Worm (Caenorhabditis elegans) whole organism, L1 larva: ENCODE data around the gene frpr-14.

Experiments
- C04F5.9 ChIP-seq: sonication (generic microtip); optimal IDR thresholded peaks from 2 replicates; lab custom pipeline; 2016; ENCODE audit warnings: missing genetic modification characterization, missing compliant biosample characterization
- C16A3.4 ChIP-seq: fragments of 150-350 bp; optimal IDR thresholded peaks from 2 replicates; lab custom pipeline; 2014; ENCODE audit warnings: missing biosample characterization, missing genetic modification characterization
- F16B12.6 ChIP-seq: fragments of 150-350 bp; optimal IDR thresholded peaks from 2 replicates; lab custom pipeline; 2014; ENCODE audit warnings: missing biosample characterization, missing genetic modification characterization
- aha-1 ChIP-seq: fragments of 150-350 bp; optimal IDR thresholded peaks from 2 replicates; lab custom pipeline; 2014; ENCODE audit warnings: missing biosample characterization, missing genetic modification characterization
- blmp-1 ChIP-seq: fragments of 150-350 bp; optimal IDR thresholded peaks from 2 replicates; lab custom pipeline; 2014; ENCODE audit warnings: missing biosample characterization, missing genetic modification characterization
- ceh-63 ChIP-seq: fragments of 200-800 bp; sonication (Bioruptor generic); optimal IDR thresholded peaks from 2 replicates; lab custom pipeline; 2018; ENCODE audit warnings: mild to moderate bottlenecking, missing genetic modification characterization, missing compliant biosample characterization
- ceh-8 ChIP-seq: fragments of 200-800 bp; sonication (Bioruptor generic); optimal IDR thresholded peaks from 2 replicates; lab custom pipeline; 2018; ENCODE audit warnings: mild to moderate bottlenecking, missing genetic modification characterization, moderate library complexity, missing compliant biosample characterization
- ceh-82 ChIP-seq, 3 experiments: fragments of 150-350 bp in 1 of 3; sonication (generic microtip) in 2 of 3; optimal IDR thresholded peaks; 2 replicates each; lab custom pipeline; 2014 to 2017; ENCODE audit warnings: missing biosample characterization in 3 of 3, missing genetic modification characterization in 3 of 3
- ceh-88 ChIP-seq: fragments of 200-800 bp; sonication (Bioruptor generic); IDR thresholded peaks from 2 replicates; pipeline ENCODE4 v1.3.6; 2022; ENCODE audit warnings: missing genetic modification characterization, missing compliant biosample characterization
- dpl-1 ChIP-seq, 3 experiments: fragments of 150-350 bp in 2 of 3; sonication (generic microtip) in 1 of 3; optimal IDR thresholded peaks; 2 replicates each; lab custom pipeline; 2014 to 2017; ENCODE audit warnings: missing biosample characterization in 3 of 3, missing genetic modification characterization in 3 of 3, missing genetic modification reagents in 3 of 3
- dsc-1 ChIP-seq: sonication (generic microtip); optimal IDR thresholded peaks from 2 replicates; lab custom pipeline; 2016; ENCODE audit warnings: mild to moderate bottlenecking, missing genetic modification characterization, missing compliant biosample characterization
- efl-1 ChIP-seq, 4 experiments: fragments of 150-350 bp; optimal IDR thresholded peaks in 3 of 4; peaks in 1 of 4; 1 replicate in 1 of 4; 2 replicates in 3 of 4; lab custom pipeline; 2014; ENCODE audit warnings: missing biosample characterization in 2 of 4, missing genetic modification characterization in 2 of 4, missing genetic modification reagents in 2 of 4
- efl-3 ChIP-seq: fragments of 200-800 bp; sonication (Bioruptor generic); optimal IDR thresholded peaks from 2 replicates; lab custom pipeline; 2018; ENCODE audit warnings: mild to moderate bottlenecking, missing genetic modification characterization, missing compliant biosample characterization
- egl-13 ChIP-seq: sonication (generic microtip); optimal IDR thresholded peaks from 2 replicates; lab custom pipeline; 2016; ENCODE audit warnings: missing genotype, missing genetic modification reagents, missing genetic modification characterization, missing compliant biosample characterization
- egl-27 ChIP-seq, 2 experiments: fragments of 150-350 bp in 1 of 2; sonication (generic microtip); optimal IDR thresholded peaks; 3 replicates each; lab custom pipeline; 2017 to 2018; ENCODE audit warnings: missing biosample characterization in 2 of 2, missing genetic modification characterization in 2 of 2, missing genetic modification reagents in 2 of 2
- ets-5 ChIP-seq: fragments of 200-800 bp; sonication (Bioruptor generic); IDR thresholded peaks from 2 replicates; pipeline ENCODE4 v1.3.6; 2022; ENCODE audit warnings: missing genetic modification characterization, missing compliant biosample characterization
- fkh-8 ChIP-seq: sonication (generic microtip); optimal IDR thresholded peaks from 2 replicates; lab custom pipeline; 2016; ENCODE audit warnings: mild to moderate bottlenecking, missing genetic modification characterization, missing compliant biosample characterization
- fos-1 ChIP-seq: fragments of 150-350 bp; optimal IDR thresholded peaks from 2 replicates; lab custom pipeline; 2014; ENCODE audit warnings: missing biosample characterization, missing genetic modification characterization
- hlh-17 ChIP-seq: fragments of 200-800 bp; sonication (Bioruptor generic); optimal IDR thresholded peaks from 2 replicates; lab custom pipeline; 2018; ENCODE audit warnings: missing genetic modification characterization, mild to moderate bottlenecking, missing compliant biosample characterization, moderate library complexity, borderline replicate concordance
- hpl-2 ChIP-seq: fragments of 150-350 bp; optimal IDR thresholded peaks from 2 replicates; lab custom pipeline; 2014; ENCODE audit warnings: missing biosample characterization, missing genetic modification reagents, missing genetic modification characterization
- irx-1 ChIP-seq: sonication (generic microtip); optimal IDR thresholded peaks from 2 replicates; lab custom pipeline; 2016; ENCODE audit warnings: missing genetic modification characterization, missing compliant biosample characterization
- isw-1 ChIP-seq: fragments of 200-800 bp; sonication (Bioruptor generic); IDR thresholded peaks from 2 replicates; pipeline ENCODE4 v1.3.6; 2022; ENCODE audit warnings: missing genetic modification characterization, missing compliant biosample characterization
- lin-13 ChIP-seq: fragments of 150-350 bp; optimal IDR thresholded peaks from 2 replicates; lab custom pipeline; 2014; ENCODE audit warnings: missing biosample characterization, missing genetic modification reagents, missing genetic modification characterization
- lin-15B ChIP-seq: fragments of 150-350 bp; sonication (generic microtip); optimal IDR thresholded peaks from 3 replicates; lab custom pipeline; 2014; ENCODE audit warnings: missing biosample characterization, missing genetic modification characterization
- lin-35 ChIP-seq, 2 experiments: fragments of 150-350 bp; optimal IDR thresholded peaks; 2 replicates each; lab custom pipeline; 2014; ENCODE audit warnings: missing biosample characterization in 2 of 2, missing genetic modification characterization in 2 of 2, missing genetic modification reagents in 2 of 2
- lin-39 ChIP-seq: fragments of 150-350 bp; optimal IDR thresholded peaks from 2 replicates; lab custom pipeline; 2014; ENCODE audit warnings: missing biosample characterization, missing genetic modification reagents, missing genetic modification characterization
- lir-3 ChIP-seq: sonication (generic microtip); optimal IDR thresholded peaks from 2 replicates; lab custom pipeline; 2016; ENCODE audit warnings: mild to moderate bottlenecking, missing genetic modification characterization, moderate library complexity, missing compliant biosample characterization; ENCODE audit not compliant: poor library complexity
- mab-9 ChIP-seq: fragments of 200-800 bp; sonication (Bioruptor generic); IDR thresholded peaks from 2 replicates; pipeline ENCODE4 v1.3.6; 2022; ENCODE audit warnings: missing genetic modification reagents, missing genetic modification characterization, missing compliant biosample characterization
- mep-1 ChIP-seq: fragments of 150-350 bp; optimal IDR thresholded peaks from 2 replicates; lab custom pipeline; 2014; ENCODE audit warnings: missing biosample characterization, missing genetic modification characterization
- nhr-237 ChIP-seq: fragments of 150-350 bp; optimal IDR thresholded peaks from 2 replicates; lab custom pipeline; 2014; ENCODE audit warnings: missing biosample characterization, missing genetic modification characterization
- nhr-28 ChIP-seq: fragments of 150-350 bp; optimal IDR thresholded peaks from 2 replicates; lab custom pipeline; 2014; ENCODE audit warnings: missing biosample characterization, missing genetic modification characterization
- nhr-47 ChIP-seq: sonication (generic microtip); optimal IDR thresholded peaks from 2 replicates; lab custom pipeline; 2016; ENCODE audit warnings: mild to moderate bottlenecking, missing genetic modification characterization, moderate library complexity, missing compliant biosample characterization
- nhr-71 ChIP-seq: sonication (generic microtip); optimal IDR thresholded peaks from 2 replicates; lab custom pipeline; 2016; ENCODE audit warnings: mild to moderate bottlenecking, missing genetic modification characterization, moderate library complexity, missing compliant biosample characterization
- nhr-76 ChIP-seq: sonication (generic microtip); optimal IDR thresholded peaks from 2 replicates; lab custom pipeline; 2017; ENCODE audit warnings: missing biosample characterization, missing genetic modification characterization
- nhr-77 ChIP-seq: fragments of 150-350 bp; optimal IDR thresholded peaks from 2 replicates; lab custom pipeline; 2014; ENCODE audit warnings: missing biosample characterization, missing genetic modification characterization
- nhr-90 ChIP-seq: sonication (generic microtip); optimal IDR thresholded peaks from 2 replicates; lab custom pipeline; 2016; ENCODE audit warnings: mild to moderate bottlenecking, missing genetic modification characterization, missing compliant biosample characterization; ENCODE audit not compliant: poor library complexity
- pag-3 ChIP-seq: sonication (generic microtip); optimal IDR thresholded peaks from 2 replicates; lab custom pipeline; 2017; ENCODE audit warnings: missing genetic modification characterization, mild to moderate bottlenecking, missing compliant biosample characterization, antibody characterized with exemption, borderline replicate concordance; ENCODE audit not compliant: insufficient read depth
- pax-3 ChIP-seq: fragments of 200-800 bp; sonication (Bioruptor generic); optimal IDR thresholded peaks from 2 replicates; lab custom pipeline; 2018; ENCODE audit warnings: mild to moderate bottlenecking, missing genetic modification characterization, moderate library complexity, missing compliant biosample characterization
- pqm-1 ChIP-seq: sonication (generic microtip); optimal IDR thresholded peaks from 3 replicates; lab custom pipeline; 2017; ENCODE audit warnings: missing biosample characterization, missing genetic modification characterization
- rnt-1 ChIP-seq: sonication (generic microtip); optimal IDR thresholded peaks from 2 replicates; lab custom pipeline; 2016; ENCODE audit warnings: mild to moderate bottlenecking, missing genetic modification characterization, moderate library complexity, missing compliant biosample characterization
- skn-1 ChIP-seq: fragments of 150-350 bp; optimal IDR thresholded peaks from 2 replicates; lab custom pipeline; 2014; ENCODE audit warnings: missing biosample characterization, missing genetic modification characterization
- snpc-4 ChIP-seq: fragments of 150-350 bp; optimal IDR thresholded peaks from 2 replicates; lab custom pipeline; 2014; ENCODE audit warnings: missing biosample characterization, missing genetic modification characterization
- snu-23 ChIP-seq: sonication (generic microtip); optimal IDR thresholded peaks from 2 replicates; lab custom pipeline; 2016; ENCODE audit warnings: missing genetic modification characterization, missing compliant biosample characterization
- sptf-1 ChIP-seq: fragments of 150-350 bp; optimal IDR thresholded peaks from 2 replicates; lab custom pipeline; 2014; ENCODE audit warnings: missing biosample characterization, missing genetic modification characterization
- sup-37 ChIP-seq: fragments of 200-800 bp; sonication (Bioruptor generic); optimal IDR thresholded peaks from 2 replicates; lab custom pipeline; 2018; ENCODE audit warnings: mild to moderate bottlenecking, missing genetic modification characterization, missing compliant biosample characterization
- tbx-2 ChIP-seq: sonication (generic microtip); optimal IDR thresholded peaks from 2 replicates; lab custom pipeline; 2016; ENCODE audit warnings: missing genetic modification characterization, missing compliant biosample characterization
- tlp-1 ChIP-seq: fragments of 150-350 bp; optimal IDR thresholded peaks from 2 replicates; lab custom pipeline; 2014; ENCODE audit warnings: missing biosample characterization, missing genetic modification characterization
- unc-130 ChIP-seq: fragments of 150-350 bp; optimal IDR thresholded peaks from 2 replicates; lab custom pipeline; 2017; ENCODE audit warnings: missing biosample characterization, missing genetic modification characterization, inconsistent platforms
- unc-30 ChIP-seq: sonication (generic microtip); optimal IDR thresholded peaks from 2 replicates; lab custom pipeline; 2017; ENCODE audit warnings: missing biosample characterization, missing genetic modification characterization
- unc-86 ChIP-seq: sonication (generic microtip); optimal IDR thresholded peaks from 2 replicates; lab custom pipeline; 2016; ENCODE audit warnings: missing genetic modification characterization, missing compliant biosample characterization
- xbp-1 ChIP-seq: sonication (generic microtip); optimal IDR thresholded peaks from 2 replicates; lab custom pipeline; 2016; ENCODE audit warnings: missing genetic modification characterization, missing compliant biosample characterization
- zag-1 ChIP-seq: fragments of 150-350 bp; optimal IDR thresholded peaks from 2 replicates; lab custom pipeline; 2014; ENCODE audit warnings: missing biosample characterization, missing genetic modification characterization
- zip-4 ChIP-seq: fragments of 200-800 bp; sonication (Bioruptor generic); optimal IDR thresholded peaks from 2 replicates; lab custom pipeline; 2018; ENCODE audit warnings: mild to moderate bottlenecking, missing genetic modification characterization, moderate library complexity, missing compliant biosample characterization

The frpr-14 gene

DNA sequence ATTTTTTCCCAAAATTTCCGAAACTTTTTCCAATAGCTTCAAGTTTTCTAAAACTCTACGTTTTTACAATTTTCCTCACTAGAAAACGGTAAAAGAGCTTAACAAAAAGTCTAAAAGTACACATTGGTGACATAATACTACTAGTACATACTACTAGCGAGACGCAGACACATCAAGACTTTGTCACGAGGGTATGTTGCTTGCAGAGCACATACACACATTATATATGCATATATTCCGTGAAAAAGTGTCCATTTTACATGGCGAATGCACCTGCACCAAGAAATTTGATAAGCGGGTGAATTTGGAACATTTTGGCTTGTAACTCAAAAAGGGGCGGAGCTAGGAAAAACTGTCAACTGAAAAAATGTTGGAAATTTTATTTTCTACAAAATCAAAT, 49.5 kb upstream of the frpr-14 start (continued):
- TF ChIP-seq C16A3.4 (tag; lab: Kevin White, UChicago) (no peak), lin-35 (GFP tag; optimal IDR thresholded peaks at IDR 0.05; lab: Kevin White, UChicago) (peak; percentile 26 to 51), rnt-1 (tag; lab: Kevin White, UChicago) (no peak), lin-39 (no peak), ets-5 (GFP tag; lab: Robert Waterston, UW) (no peak), pag-3 (tag; lab: Kevin White, UChicago) (no peak), nhr-90 (tag; lab: Kevin White, UChicago) (peak; percentile 10), snu-23 (GFP tag; lab: Kevin White, UChicago) (peak; percentile 34), ceh-63 (GFP tag; lab: Kevin White, UChicago) (no peak), nhr-71 (peak; percentile 71), blmp-1 (tag; lab: Kevin White, UChicago) (no peak), lir-3 (tag; lab: Kevin White, UChicago) (peak; percentile 31), skn-1 (tag; lab: Kevin White, UChicago) (peak; percentile 45), fos-1 (tag; lab: Kevin White, UChicago) (no peak), nhr-47 (peak; percentile 60), xbp-1 (tag; lab: Kevin White, UChicago) (peak; percentile 34), hpl-2 (no peak), nhr-77 (no peak), mab-9 (no peak), isw-1 (GFP tag; lab: Robert Waterston, UW) (peak; percentile 15; the same call in 1 of the 2 replicates), efl-1 (optimal IDR thresholded peaks at IDR 0.05; lab: Kevin White, UChicago) (peak; percentile 53 to 57), efl-1 (GFP tag; optimal IDR thresholded peaks at IDR 0.05 in 1 of 2; lab: Kevin White, UChicago) (peak; percentile 39 to 93), sup-37 (GFP tag; lab: Kevin White, UChicago) (no peak), snpc-4 (no peak), nhr-237 (no peak), sptf-1 (tag; lab: Kevin White, UChicago) (no peak), unc-130 (tag; lab: Kevin White, UChicago) (no peak), egl-13 (tag; lab: Kevin White, UChicago) (peak; percentile 35), lin-13 (peak; percentile 38), ceh-8 (GFP tag; lab: Kevin White, UChicago) (no peak), hlh-17 (GFP tag; lab: Kevin White, UChicago) (no peak), zag-1 (tag; lab: Kevin White, UChicago) (no peak), pax-3 (no peak), C04F5.9 (tag; lab: Kevin White, UChicago) (no peak), dpl-1 (GFP tag; optimal IDR thresholded peaks at IDR 0.05; lab: Kevin White, UChicago) (peak in 2 of 3 experiments; percentile 0 to 52), aha-1 (tag; lab: Kevin White, UChicago) (no peak), fkh-8 (peak; percentile 78), ceh-82 (tag; optimal IDR thresholded peaks at IDR 0.05; lab: Kevin White, UChicago) (peak in 2 of 3 experiments; percentile 4 to 36), nhr-76 (tag; lab: Kevin White, UChicago) (no peak), lin-15B (tag; lab: Kevin White, UChicago) (no peak), dsc-1 (tag; lab: Kevin White, UChicago) (peak; percentile 4), tlp-1 (tag; lab: Kevin White, UChicago) (no peak), unc-86 (tag; lab: Kevin White, UChicago) (peak; percentile 91), zip-4 (GFP tag; lab: Kevin White, UChicago) (no peak), ceh-88 (GFP tag; lab: Robert Waterston, UW) (no peak), unc-30 (no peak), nhr-28 (tag; lab: Kevin White, UChicago) (no peak), egl-27 (tag; optimal IDR thresholded peaks at IDR 0.05; lab: Kevin White, UChicago) (no peak), tbx-2 (peak; percentile 30), mep-1 (tag; lab: Kevin White, UChicago) (peak; percentile 51), F16B12.6 (tag; lab: Kevin White, UChicago) (no peak), efl-3 (GFP tag; lab: Kevin White, UChicago) (no peak), irx-1 (tag; lab: Kevin White, UChicago) (no peak), pqm-1 (tag; lab: Kevin White, UChicago) (no peak)
